Worm (Caenorhabditis elegans): Measurements from ENCODE around the gene sos-1.
A peak's percentile ranks its signal among the peaks of the same experiment; 100 is the strongest.

Gene sos-1

DNA sequence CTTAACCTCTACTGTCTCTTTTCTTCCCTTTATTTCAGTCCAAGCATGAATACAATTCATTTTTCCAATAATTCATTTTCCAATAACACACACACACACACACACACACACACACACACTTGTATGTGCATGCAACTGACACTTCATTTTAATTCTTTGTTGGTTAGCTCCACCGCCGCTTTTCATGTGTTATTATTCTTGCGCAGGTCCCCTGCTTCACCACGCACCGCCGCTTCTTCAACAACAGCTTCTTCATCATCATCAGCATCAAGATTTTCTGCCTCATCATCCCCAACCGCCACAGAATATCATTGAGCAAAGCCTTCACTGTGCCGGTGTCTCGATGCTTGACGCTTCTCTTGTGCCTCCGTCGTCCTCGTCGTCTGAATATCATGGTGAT is 44.6 kb downstream of the sos-1 start:
- TF ChIP-seq nhr-25 (tag; optimal IDR thresholded peaks at IDR 0.05; ENCODE audit: borderline replicate concordance, insufficient read depth) (no peak), unc-62 (GFP tag; optimal IDR thresholded peaks at IDR 0.05 in 1 of 2) (peak in 1 of 2 experiments; percentile 94), unc-62 (tag; optimal IDR thresholded peaks at IDR 0.05) (no peak)

DNA sequence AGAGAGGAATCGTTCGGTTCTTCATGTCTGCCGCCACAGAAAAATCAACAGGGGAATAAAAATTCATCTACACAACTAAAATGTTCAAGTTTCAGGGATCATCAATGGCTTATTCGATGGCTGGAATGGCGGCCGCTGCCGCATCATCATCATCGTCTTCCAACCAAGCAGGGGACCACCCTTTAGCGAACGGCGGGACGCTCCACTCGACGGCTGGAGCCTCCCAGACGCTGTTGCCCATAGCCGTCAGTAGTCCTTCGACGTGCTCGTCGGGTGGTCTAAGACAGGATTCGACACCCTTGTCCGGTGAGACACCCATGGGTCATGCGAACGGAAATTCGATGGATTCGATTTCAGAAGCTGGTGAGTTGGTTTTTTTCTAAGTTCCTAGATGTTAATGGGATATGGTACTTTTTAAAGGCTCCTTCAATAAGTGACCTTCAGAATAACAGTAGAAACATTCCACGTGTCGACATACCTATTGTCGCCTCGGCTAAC is 45.2 kb downstream of the sos-1 start:
- TF ChIP-seq sdz-12 (GFP tag; optimal IDR thresholded peaks at IDR 0.05) (no peak), D1046.2 (GFP tag; IDR thresholded peaks at IDR 0.05) (no peak), lim-7 (GFP tag; IDR thresholded peaks at IDR 0.05) (no peak), egl-43 (GFP tag; IDR thresholded peaks at IDR 0.05) (no peak), aly-2 (tag; optimal IDR thresholded peaks at IDR 0.05) (no peak), set-16 (GFP tag; IDR thresholded peaks at IDR 0.05) (peak; percentile 73), unc-62 (GFP tag; optimal IDR thresholded peaks at IDR 0.05 in 1 of 2) (peak in 1 of 2 experiments; percentile 98), unc-62 (tag; optimal IDR thresholded peaks at IDR 0.05) (no peak), F26F4.8 (GFP tag; conservative IDR thresholded peaks at IDR 0.05) (no peak), dve-1 (tag; optimal IDR thresholded peaks at IDR 0.05; ENCODE audit: insufficient read depth) (no peak), ceh-82 (tag; optimal IDR thresholded peaks at IDR 0.05) (no peak), ztf-7 (tag; optimal IDR thresholded peaks at IDR 0.05) (no peak), tag-97 (GFP tag; IDR thresholded peaks at IDR 0.05) (no peak), dmd-6 (GFP tag; IDR thresholded peaks at IDR 0.05) (no peak), mdl-1 (tag; optimal IDR thresholded peaks at IDR 0.05) (no peak), cey-2 (tag; optimal IDR thresholded peaks at IDR 0.05; ENCODE audit: borderline replicate concordance, insufficient read depth) (no peak)

DNA sequence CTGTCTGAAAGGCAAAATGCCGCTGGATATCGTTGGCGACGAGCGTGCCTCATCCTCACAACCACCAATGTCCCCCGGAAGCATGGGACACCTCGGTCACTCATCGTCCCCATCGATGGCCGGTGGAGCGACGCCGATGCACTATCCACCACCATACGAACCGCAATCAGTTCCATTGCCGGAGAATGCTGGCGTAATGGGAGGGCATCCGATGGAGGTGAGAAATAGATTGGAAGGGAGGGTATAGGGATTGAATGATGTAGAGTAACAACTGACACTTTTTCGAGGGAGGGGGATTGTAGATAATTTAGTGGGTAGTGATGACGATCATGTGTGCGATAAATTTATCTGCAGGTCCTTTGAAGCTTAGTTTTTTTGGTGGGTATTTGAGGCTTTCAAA is 46.5 kb downstream of the sos-1 start:
- TF ChIP-seq hmg-1.1 (GFP tag; IDR thresholded peaks at IDR 0.05) (0 out of 2 replicates have a peak, but pooled peaks have one; percentile 12), tag-97 (GFP tag; IDR thresholded peaks at IDR 0.05) (no peak), dmd-9 (GFP tag; IDR thresholded peaks at IDR 0.05) (no peak), set-16 (GFP tag; IDR thresholded peaks at IDR 0.05) (peak; percentile 54; the same call in 1 of the 2 replicates), unc-62 (GFP tag; optimal IDR thresholded peaks at IDR 0.05 in 1 of 2) (peak in 1 of 2 experiments; percentile 99), unc-62 (tag; optimal IDR thresholded peaks at IDR 0.05) (no peak), snpc-1.2 (GFP tag; IDR thresholded peaks at IDR 0.05) (no peak), cey-2 (tag; optimal IDR thresholded peaks at IDR 0.05; ENCODE audit: borderline replicate concordance, insufficient read depth) (no peak), egl-43 (GFP tag; IDR thresholded peaks at IDR 0.05) (0 out of 2 replicates have a peak, but pooled peaks have one; percentile 40), nhr-25 (tag; optimal IDR thresholded peaks at IDR 0.05; ENCODE audit: borderline replicate concordance, insufficient read depth) (no peak)

DNA sequence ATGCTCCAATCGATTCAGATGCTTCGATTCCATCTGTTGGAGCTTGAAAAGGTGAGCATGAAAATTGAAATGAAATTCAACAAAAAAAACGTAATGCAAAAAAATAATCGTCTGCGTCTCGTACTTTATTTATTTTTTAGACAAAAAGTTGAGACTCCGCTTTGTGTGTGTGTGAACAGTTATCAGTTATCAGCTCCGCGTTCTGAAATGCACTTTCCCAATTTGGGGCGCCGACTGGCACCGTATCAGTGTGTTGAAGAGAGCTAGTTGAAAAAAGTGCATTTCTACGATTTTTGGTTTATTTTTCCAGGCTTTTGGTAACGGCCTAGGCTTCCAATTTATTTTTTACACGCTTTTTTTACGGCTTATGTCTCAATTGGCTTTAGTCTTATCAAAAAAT is 47.1 kb downstream of the sos-1 start:
- TF ChIP-seq R02D3.7 (tag; optimal IDR thresholded peaks at IDR 0.05) (no peak), ztf-7 (tag; optimal IDR thresholded peaks at IDR 0.05) (no peak), pqm-1 (tag; optimal IDR thresholded peaks at IDR 0.05) (peak; percentile 88), ceh-44 (GFP tag; IDR thresholded peaks at IDR 0.05) (no peak), mes-2 (tag; optimal IDR thresholded peaks at IDR 0.05; ENCODE audit: poor library complexity, severe bottlenecking) (peak; percentile 9), unc-130 (GFP tag; optimal IDR thresholded peaks at IDR 0.05) (no peak), zfp-3 (GFP tag; conservative IDR thresholded peaks at IDR 0.05) (no peak), ceh-28 (tag; optimal IDR thresholded peaks at IDR 0.05) (no peak), ctbp-1 (GFP tag; IDR thresholded peaks at IDR 0.05) (no peak), hif-1 (tag; optimal IDR thresholded peaks at IDR 0.05) (no peak), zfp-2 (tag; optimal IDR thresholded peaks at IDR 0.05) (no peak), nhr-25 (tag; optimal IDR thresholded peaks at IDR 0.05; ENCODE audit: borderline replicate concordance, insufficient read depth) (no peak), lin-29 (GFP tag; IDR thresholded peaks at IDR 0.05) (no peak), dmd-8 (GFP tag; IDR thresholded peaks at IDR 0.05) (no peak), jun-1 (tag; optimal IDR thresholded peaks at IDR 0.05) (no peak), set-16 (GFP tag; IDR thresholded peaks at IDR 0.05) (no peak), F26F4.8 (GFP tag; conservative IDR thresholded peaks at IDR 0.05) (no peak), T20F7.1 (GFP tag; optimal IDR thresholded peaks at IDR 0.05) (no peak), nhr-28 (tag; optimal IDR thresholded peaks at IDR 0.05) (peak; percentile 80), F37D6.2 (tag; optimal IDR thresholded peaks at IDR 0.05) (no peak), Y105C5A.15 (GFP tag; IDR thresholded peaks at IDR 0.05) (no peak), php-3 (GFP tag; IDR thresholded peaks at IDR 0.05) (no peak), duxl-1 (tag; optimal IDR thresholded peaks at IDR 0.05; ENCODE audit: poor library complexity) (no peak), egl-43 (GFP tag; IDR thresholded peaks at IDR 0.05) (no peak), snpc-4 (tag; optimal IDR thresholded peaks at IDR 0.05) (no peak), daf-16 (GFP tag; optimal IDR thresholded peaks at IDR 0.05) (no peak), daf-16 (tag; optimal IDR thresholded peaks at IDR 0.05) (peak; percentile 56), ceh-82 (tag; optimal IDR thresholded peaks at IDR 0.05) (no peak), mdl-1 (tag; optimal IDR thresholded peaks at IDR 0.05) (no peak), F49E8.2 (tag; optimal IDR thresholded peaks at IDR 0.05; ENCODE audit: borderline replicate concordance) (no peak)

Measured in whole organism, L4 larva.